Fruit fly (Drosophila melanogaster) whole organism, pupa: ENCODE data around the gene Lrp4.
A peak's percentile ranks its signal among the peaks of the same experiment; 100 is the strongest.

ENCODE experiments used
- CG10348 ChIP-seq: fragments of 200-800 bp; sonication (Bioruptor generic); IDR thresholded peaks from 2 replicates; pipeline ENCODE4 v1.3.6; 2022; ENCODE audit warnings: missing biosample characterization, missing genetic modification characterization
- CG12605 ChIP-seq: fragments of 200-800 bp; sonication (Bioruptor generic); IDR thresholded peaks from 2 replicates; pipeline ENCODE4 v1.3.6; 2022; ENCODE audit warnings: missing biosample characterization, missing genetic modification characterization
- CG13204 ChIP-seq: fragments of 200-800 bp; sonication (Bioruptor generic); optimal IDR thresholded peaks from 2 replicates; lab custom pipeline; 2018; ENCODE audit warnings: missing biosample characterization, mild to moderate bottlenecking, missing genetic modification characterization, moderate library complexity
- CG14655 ChIP-seq: fragments of 200-800 bp; sonication (Bioruptor generic); optimal IDR thresholded peaks from 3 replicates; lab custom pipeline; 2017; ENCODE audit warnings: mild to moderate bottlenecking, missing biosample characterization, missing genetic modification reagents, missing genetic modification characterization
- CG15710 ChIP-seq: fragments of 200-800 bp; sonication (Bioruptor generic); optimal IDR thresholded peaks from 2 replicates; lab custom pipeline; 2018; ENCODE audit warnings: missing biosample characterization, mild to moderate bottlenecking, missing genetic modification characterization, moderate library complexity
- CG17806 ChIP-seq: fragments of 200-800 bp; sonication (Bioruptor generic); optimal IDR thresholded peaks from 2 replicates; lab custom pipeline; 2018; ENCODE audit warnings: missing biosample characterization, mild to moderate bottlenecking, missing genetic modification characterization, moderate library complexity
- CG32121 ChIP-seq: fragments of 200-800 bp; sonication (Bioruptor generic); IDR thresholded peaks from 2 replicates; pipeline ENCODE4 v1.3.6; 2022; ENCODE audit warnings: missing biosample characterization, missing genetic modification characterization
- CG34367 ChIP-seq: fragments of 200-800 bp; sonication (Bioruptor generic); optimal IDR thresholded peaks from 2 replicates; lab custom pipeline; 2018; ENCODE audit warnings: missing biosample characterization, mild to moderate bottlenecking, missing genetic modification characterization
- CG4496 ChIP-seq: fragments of 200-800 bp; sonication (Bioruptor generic); IDR thresholded peaks from 3 replicates; pipeline ENCODE4 v1.3.6; 2022; ENCODE audit warnings: missing biosample characterization, missing genetic modification characterization
- CG8159 ChIP-seq: fragments of 200-800 bp; sonication (Bioruptor generic); optimal IDR thresholded peaks from 3 replicates; lab custom pipeline; 2018; ENCODE audit warnings: missing biosample characterization, mild to moderate bottlenecking, missing genetic modification characterization, moderate library complexity
- CG8301 ChIP-seq: fragments of 200-800 bp; sonication (Bioruptor generic); optimal IDR thresholded peaks from 2 replicates; lab custom pipeline; 2018; ENCODE audit warnings: missing biosample characterization, mild to moderate bottlenecking, missing genetic modification characterization
- CG9948 ChIP-seq: fragments of 200-800 bp; sonication (Bioruptor generic); optimal IDR thresholded peaks from 2 replicates; lab custom pipeline; 2018; ENCODE audit warnings: missing biosample characterization, mild to moderate bottlenecking, missing genetic modification characterization, moderate library complexity
- D1 ChIP-seq: fragments of 200-800 bp; sonication (Bioruptor generic); optimal IDR thresholded peaks from 2 replicates; lab custom pipeline; 2018; ENCODE audit warnings: missing biosample characterization, mild to moderate bottlenecking, missing genetic modification characterization, moderate library complexity
- EcR ChIP-seq: fragments of 200-800 bp; sonication (Bioruptor generic); optimal IDR thresholded peaks from 3 replicates; lab custom pipeline; 2019; ENCODE audit warnings: missing biosample characterization, missing genetic modification characterization, mild to moderate bottlenecking, moderate library complexity, missing genetic modification reagents
- Ets98B ChIP-seq: fragments of 200-800 bp; sonication (Bioruptor generic); IDR thresholded peaks from 2 replicates; pipeline ENCODE4 v1.3.6; 2022; ENCODE audit warnings: missing biosample characterization, missing genetic modification characterization
- Pif1A ChIP-seq: fragments of 200-800 bp; sonication (Bioruptor generic); optimal IDR thresholded peaks from 3 replicates; lab custom pipeline; 2016; ENCODE audit warnings: missing biosample characterization, missing genetic modification characterization
- Pif1B ChIP-seq: fragments of 200-800 bp; sonication (Bioruptor generic); optimal IDR thresholded peaks from 3 replicates; lab custom pipeline; 2016; ENCODE audit warnings: missing biosample characterization, missing genetic modification characterization
- Snoo ChIP-seq: fragments of 200-800 bp; sonication (Bioruptor generic); optimal IDR thresholded peaks from 3 replicates; lab custom pipeline; 2017; ENCODE audit warnings: missing biosample characterization, mild to moderate bottlenecking, missing genetic modification characterization, inconsistent platforms
- fd96Ca ChIP-seq: fragments of 200-800 bp; sonication (Bioruptor generic); IDR thresholded peaks from 3 replicates; pipeline ENCODE4 v1.3.6; 2022; ENCODE audit warnings: missing biosample characterization, missing genetic modification characterization
- gl ChIP-seq: fragments of 200-800 bp; sonication (Bioruptor generic); optimal IDR thresholded peaks from 2 replicates; lab custom pipeline; 2018; ENCODE audit warnings: missing biosample characterization, mild to moderate bottlenecking, missing genetic modification characterization
- rn ChIP-seq: fragments of 200-800 bp; sonication (Bioruptor generic); IDR thresholded peaks from 2 replicates; pipeline ENCODE4 v1.3.6; 2022; ENCODE audit warnings: missing biosample characterization, missing genetic modification characterization

The Lrp4 gene

dm6 chrX:15910570-15910969 lies at the start of gene Lrp4:
Gene Lrp4 (plus strand): TSS chrX:15910870.
- no peak for TF ChIP-seq CG32121 (GFP tag; lab: Robert Waterston, UW)
- TF ChIP-seq fd96Ca, result no peak
- TF ChIP-seq EcR (GFP tag; lab: Kevin White, UChicago), result no peak
- no peak for TF ChIP-seq CG8159 (tag; lab: Kevin White, UChicago)
- TF ChIP-seq CG14655 (GFP tag; lab: Kevin White, UChicago), result no peak
- no peak for TF ChIP-seq CG17806 (tag; lab: Kevin White, UChicago)
- no peak for TF ChIP-seq CG15710
- TF ChIP-seq rn (GFP tag; lab: Robert Waterston, UW), result no peak
- no peak for TF ChIP-seq Snoo (tag; lab: Kevin White, UChicago)
- no peak for TF ChIP-seq CG34367 (tag; lab: Kevin White, UChicago)
- TF ChIP-seq CG4496 (GFP tag; lab: Robert Waterston, UW), result no peak
- TF ChIP-seq D1 (tag; lab: Kevin White, UChicago), result no peak
- no peak for TF ChIP-seq CG12605 (GFP tag; lab: Robert Waterston, UW)
- TF ChIP-seq CG9948, result no peak
- TF ChIP-seq, all 21 proteins: peak for 0

- no peak for TF ChIP-seq CG8301 (tag; lab: Kevin White, UChicago)
Measured at dm6 chrX:15866032-15866431, 44.6 kb upstream of the Lrp4 start.

- no peak for TF ChIP-seq CG17806 (tag; lab: Kevin White, UChicago)
Measured at dm6 chrX:15866799-15867412, 43.8 kb upstream of the Lrp4 start.

- TF ChIP-seq CG4496 (GFP tag; lab: Robert Waterston, UW) (peak; percentile 100), Snoo (tag; lab: Kevin White, UChicago) (peak; percentile 99), fd96Ca (no peak), CG15710 (peak; percentile 100), CG32121 (GFP tag; lab: Robert Waterston, UW) (peak; percentile 100), Pif1A (peak; percentile 99), CG8301 (tag; lab: Kevin White, UChicago) (peak; percentile 99), CG13204 (GFP tag; lab: Kevin White, UChicago) (peak; percentile 98), Ets98B (GFP tag; lab: Robert Waterston, UW) (peak; percentile 100), CG8159 (tag; lab: Kevin White, UChicago) (peak; percentile 100), CG14655 (GFP tag; lab: Kevin White, UChicago) (peak; percentile 99), D1 (tag; lab: Kevin White, UChicago) (peak; percentile 100), CG9948 (peak; percentile 99), gl (tag; lab: Kevin White, UChicago) (peak; percentile 98), CG17806 (tag; lab: Kevin White, UChicago) (peak; percentile 100), CG12605 (GFP tag; lab: Robert Waterston, UW) (peak; percentile 100), CG10348 (GFP tag; lab: Robert Waterston, UW) (no peak; the same call in 1 of the 2 replicates), EcR (GFP tag; lab: Kevin White, UChicago) (peak; percentile 85), rn (GFP tag; lab: Robert Waterston, UW) (peak; percentile 97), CG34367 (tag; lab: Kevin White, UChicago) (peak; percentile 99), Pif1B (GFP tag; lab: Kevin White, UChicago) (peak; percentile 100)
Measured at dm6 chrX:15867863-15868262, 42.8 kb upstream of the Lrp4 start, which contains the start of gene Gapdh2. Gene Gapdh2 (plus strand): TSS chrX:15868145.

dm6 chrX:15868781-15869180 lies 41.9 kb upstream of the Lrp4 start:
- TF ChIP-seq rn (GFP tag; lab: Robert Waterston, UW), result no peak
- TF ChIP-seq CG13204 (GFP tag; lab: Kevin White, UChicago), result no peak
- TF ChIP-seq D1 (tag; lab: Kevin White, UChicago), result no peak
- no peak for TF ChIP-seq CG17806 (tag; lab: Kevin White, UChicago)
- TF ChIP-seq CG8159 (tag; lab: Kevin White, UChicago), result no peak
- no peak for TF ChIP-seq CG14655 (GFP tag; lab: Kevin White, UChicago)

- TF ChIP-seq Pif1B (GFP tag; lab: Kevin White, UChicago) (no peak), rn (GFP tag; lab: Robert Waterston, UW) (no peak), CG32121 (GFP tag; lab: Robert Waterston, UW) (no peak), CG4496 (GFP tag; lab: Robert Waterston, UW) (no peak), EcR (GFP tag; lab: Kevin White, UChicago) (no peak), D1 (tag; lab: Kevin White, UChicago) (no peak), CG8301 (tag; lab: Kevin White, UChicago) (no peak), CG12605 (GFP tag; lab: Robert Waterston, UW) (no peak), gl (tag; lab: Kevin White, UChicago) (no peak), CG15710 (no peak)
- TF ChIP-seq, all 21 proteins: peak for 0
Measured at dm6 chrX:15869843-15870242, 40.8 kb upstream of the Lrp4 start, which contains the start of gene CG16952. Gene CG16952 (plus strand): TSS chrX:15870183.
